Fruit fly (Drosophila melanogaster): ENCODE results near the gene Kdm2.

- TF ChIP-seq fd96Ca (GFP tag; IDR thresholded peaks at IDR 0.05) (no peak), CG10348 (GFP tag; IDR thresholded peaks at IDR 0.05) (no peak)
Observed at dm6 chr3R:9048466-9049072, 3.7 kb upstream of the Kdm2 start, which contains the start of gene Mst85C.
